Worm (Caenorhabditis elegans): Measurements from ENCODE around the gene rfk-1.

rfk-1 gene

DNA sequence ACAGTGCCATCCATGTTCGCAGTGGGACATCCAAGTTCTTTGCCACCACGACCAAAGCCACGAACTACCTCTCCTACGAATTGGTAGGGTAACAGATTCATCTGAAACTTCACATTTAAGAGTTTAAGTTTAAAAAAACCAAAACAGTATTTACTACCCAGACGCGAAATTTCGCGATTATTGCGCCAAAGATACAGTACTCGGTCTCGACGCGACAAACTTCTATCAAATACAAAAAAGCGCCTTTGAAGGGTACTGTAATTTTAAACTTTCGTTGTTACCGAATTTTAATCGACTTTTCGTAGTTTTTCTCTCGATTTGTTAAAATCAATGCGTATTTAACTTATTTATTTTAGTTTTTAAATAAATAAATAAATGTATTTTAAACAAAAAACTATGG is at the start of gene rfk-1:
TSS of gene rfk-1 (minus strand) at position 101 of the 400 bp plus-strand sequence.
- TF ChIP-seq pha-2 (tag; optimal IDR thresholded peaks at IDR 0.05) (no peak), ceh-34 (tag; optimal IDR thresholded peaks at IDR 0.05) (no peak), ceh-48 (tag; optimal IDR thresholded peaks at IDR 0.05) (no peak), ceh-22 (tag; optimal IDR thresholded peaks at IDR 0.05) (no peak), K02D7.2 (tag; optimal IDR thresholded peaks at IDR 0.05) (no peak), ceh-45 (GFP tag; IDR thresholded peaks at IDR 0.05) (no peak), pag-3 (tag; optimal IDR thresholded peaks at IDR 0.05; ENCODE audit: borderline replicate concordance) (no peak), pax-1 (tag; optimal IDR thresholded peaks at IDR 0.05) (no peak), sdc-2 (tag; optimal IDR thresholded peaks at IDR 0.05) (no peak), hlh-6 (tag; optimal IDR thresholded peaks at IDR 0.05) (no peak), unc-55 (GFP tag; optimal IDR thresholded peaks at IDR 0.05) (no peak), mec-3 (tag; optimal IDR thresholded peaks at IDR 0.05; ENCODE audit: borderline replicate concordance) (no peak), ceh-31 (tag; optimal IDR thresholded peaks at IDR 0.05) (no peak), ceh-14 (tag; optimal IDR thresholded peaks at IDR 0.05) (no peak), ets-4 (tag; optimal IDR thresholded peaks at IDR 0.05) (no peak), F13H6.1 (tag; optimal IDR thresholded peaks at IDR 0.05) (no peak), ahr-1 (tag; optimal IDR thresholded peaks at IDR 0.05) (no peak), unc-42 (tag; optimal IDR thresholded peaks at IDR 0.05) (no peak), tbx-2 (tag; optimal IDR thresholded peaks at IDR 0.05) (no peak), ama-1 (optimal IDR thresholded peaks at IDR 0.05) (no peak)

DNA sequence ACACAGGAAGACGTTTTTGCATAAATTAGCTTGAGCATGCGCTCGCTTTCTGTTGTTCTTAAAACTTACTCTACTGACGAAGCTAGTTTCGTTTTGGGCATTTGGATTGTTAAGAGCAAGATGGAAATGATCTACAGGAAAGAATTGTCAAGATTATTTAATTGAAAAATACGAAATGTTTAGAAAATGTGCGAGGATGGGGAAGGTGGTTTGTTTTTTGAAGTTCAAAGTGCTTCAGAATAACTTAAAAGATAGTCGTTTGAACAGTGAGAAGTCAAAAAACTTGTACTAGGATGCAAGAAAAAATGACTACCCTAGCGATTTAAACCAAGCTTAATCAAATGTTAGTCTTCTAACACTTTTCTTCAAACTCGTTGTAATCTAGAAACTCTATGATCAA is 47.9 kb upstream of the rfk-1 start, which contains the start of gene srb-17:
TSS of gene srb-17 (minus strand) at position 101 of the 400 bp plus-strand sequence.
- TF ChIP-seq che-1 (tag; optimal IDR thresholded peaks at IDR 0.05) (no peak), tbx-2 (tag; optimal IDR thresholded peaks at IDR 0.05) (no peak), zip-5 (tag; optimal IDR thresholded peaks at IDR 0.05) (no peak), fax-1 (tag; optimal IDR thresholded peaks at IDR 0.05) (no peak), hlh-8 (tag; optimal IDR thresholded peaks at IDR 0.05) (no peak), dve-1 (tag; optimal IDR thresholded peaks at IDR 0.05) (no peak), K09A11.1 (tag; optimal IDR thresholded peaks at IDR 0.05; ENCODE audit: insufficient read depth) (no peak)

DNA sequence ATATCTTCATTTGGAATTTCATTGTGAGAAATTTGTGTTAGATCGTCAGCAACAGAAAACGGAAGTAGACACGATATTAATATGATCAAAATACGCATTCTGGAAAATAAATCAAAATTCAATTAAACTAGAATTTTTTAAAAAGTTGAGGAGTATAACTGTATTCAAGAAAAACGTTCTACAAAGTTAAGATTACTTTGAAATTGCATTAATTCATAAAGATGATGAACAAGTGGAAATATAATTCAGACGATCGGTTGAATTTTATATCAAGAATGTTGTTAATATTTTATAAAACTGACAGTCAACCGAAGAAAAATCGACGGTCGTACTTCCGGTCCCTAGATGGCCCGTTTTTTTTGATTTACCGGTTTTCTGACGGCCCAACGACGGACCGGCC is 43.7 kb upstream of the rfk-1 start, which contains the start of gene F01D4.8:
TSS of gene F01D4.8 (minus strand) at position 101 of the 400 bp plus-strand sequence.
- TF ChIP-seq tbx-2 (tag; optimal IDR thresholded peaks at IDR 0.05) (no peak), sox-2 (GFP tag; IDR thresholded peaks at IDR 0.05) (no peak), syd-9 (tag; optimal IDR thresholded peaks at IDR 0.05) (no peak), fkh-6 (tag; optimal IDR thresholded peaks at IDR 0.05) (no peak), T23F11.4 (GFP tag; optimal IDR thresholded peaks at IDR 0.05) (no peak), ref-2 (tag; optimal IDR thresholded peaks at IDR 0.05) (no peak), elt-4 (tag; optimal IDR thresholded peaks at IDR 0.05) (no peak), pat-9 (tag; optimal IDR thresholded peaks at IDR 0.05) (no peak), lin-11 (tag; optimal IDR thresholded peaks at IDR 0.05) (no peak), ceh-22 (tag; optimal IDR thresholded peaks at IDR 0.05) (no peak)

DNA sequence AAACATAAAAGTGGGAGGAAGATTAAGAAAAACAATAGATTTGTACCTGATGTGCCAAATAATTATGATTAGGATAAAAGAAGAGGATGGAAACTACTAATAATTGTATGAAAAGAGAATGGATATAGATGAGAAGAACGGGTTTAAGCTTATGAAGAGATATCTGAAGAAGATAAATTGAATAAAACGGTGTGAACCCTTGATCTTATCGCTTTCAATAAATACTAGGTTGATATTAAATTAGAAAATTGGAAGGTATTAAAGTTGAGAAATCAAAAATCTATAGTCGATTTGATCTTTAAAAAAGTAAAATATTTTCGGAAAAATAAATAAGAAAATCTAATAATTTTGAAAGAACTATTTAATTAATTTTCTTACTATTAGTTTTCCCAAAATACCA is 40.5 kb upstream of the rfk-1 start, which contains the start of gene F13B12.4:
TSS of gene F13B12.4 (minus strand) at position 101 of the 400 bp plus-strand sequence.
- TF ChIP-seq hlh-8 (tag; optimal IDR thresholded peaks at IDR 0.05) (no peak), tbx-2 (tag; optimal IDR thresholded peaks at IDR 0.05) (no peak), syd-9 (tag; optimal IDR thresholded peaks at IDR 0.05) (no peak), ceh-22 (tag; optimal IDR thresholded peaks at IDR 0.05) (no peak), K09A11.1 (tag; optimal IDR thresholded peaks at IDR 0.05; ENCODE audit: insufficient read depth) (no peak), ceh-9 (tag; optimal IDR thresholded peaks at IDR 0.05) (no peak), fax-1 (tag; optimal IDR thresholded peaks at IDR 0.05) (no peak), gmeb-2 (tag; optimal IDR thresholded peaks at IDR 0.05) (no peak), rnt-1 (tag; optimal IDR thresholded peaks at IDR 0.05) (no peak), pag-3 (tag; optimal IDR thresholded peaks at IDR 0.05; ENCODE audit: borderline replicate concordance) (no peak), che-1 (tag; optimal IDR thresholded peaks at IDR 0.05) (no peak), ceh-24 (tag; optimal IDR thresholded peaks at IDR 0.05) (no peak)
